Fruit fly (Drosophila melanogaster): ENCODE measurements around the gene CG2930.

CG2930 gene

dm6 chrX:3874949-3875348, 6.2 kb downstream of the CG2930 start:
- TF ChIP-seq CG8159 (tag; optimal IDR thresholded peaks at IDR 0.05) = no peak
- no peak for TF ChIP-seq Ets98B (GFP tag; IDR thresholded peaks at IDR 0.05)
- no peak for TF ChIP-seq CG14655 (GFP tag; optimal IDR thresholded peaks at IDR 0.05)
- no peak for TF ChIP-seq CG10348 (GFP tag; IDR thresholded peaks at IDR 0.05)
- TF ChIP-seq fd96Ca (GFP tag; IDR thresholded peaks at IDR 0.05) = no peak
- TF ChIP-seq CG32121 (GFP tag; IDR thresholded peaks at IDR 0.05) = no peak
- TF ChIP-seq CG34367 (tag; optimal IDR thresholded peaks at IDR 0.05) = no peak
- TF ChIP-seq CG15710 (tag; optimal IDR thresholded peaks at IDR 0.05) = no peak
- TF ChIP-seq Pif1B (GFP tag; optimal IDR thresholded peaks at IDR 0.05) = no peak
- no peak for TF ChIP-seq Pif1A (GFP tag; optimal IDR thresholded peaks at IDR 0.05)

dm6 chrX:3880645-3881316, 12.0 kb downstream of the CG2930 start, which contains the start of gene VhaAC39-1:
TSS of gene VhaAC39-1 (plus strand) at chrX:3880748.
- no peak for TF ChIP-seq CG4496 (GFP tag; IDR thresholded peaks at IDR 0.05)
- TF ChIP-seq CG8159 (tag; optimal IDR thresholded peaks at IDR 0.05) = no peak
- no peak for TF ChIP-seq CG12605 (GFP tag; IDR thresholded peaks at IDR 0.05)
- TF ChIP-seq CG32121 (GFP tag; IDR thresholded peaks at IDR 0.05) = no peak
- no peak for TF ChIP-seq CG17806 (tag; optimal IDR thresholded peaks at IDR 0.05)
- no peak for TF ChIP-seq Ets98B (GFP tag; IDR thresholded peaks at IDR 0.05)
- no peak for TF ChIP-seq gl (tag; optimal IDR thresholded peaks at IDR 0.05)
- TF ChIP-seq CG13204 (GFP tag; optimal IDR thresholded peaks at IDR 0.05) = no peak
- TF ChIP-seq CG14655 (GFP tag; optimal IDR thresholded peaks at IDR 0.05) = no peak
- TF ChIP-seq Pif1B (GFP tag; optimal IDR thresholded peaks at IDR 0.05) = no peak
- no peak for TF ChIP-seq CG10348 (GFP tag; IDR thresholded peaks at IDR 0.05)
- no peak for TF ChIP-seq Snoo (tag; optimal IDR thresholded peaks at IDR 0.05)
- TF ChIP-seq D1 (tag; optimal IDR thresholded peaks at IDR 0.05) = no peak
- TF ChIP-seq CG34367 (tag; optimal IDR thresholded peaks at IDR 0.05) = no peak
- no peak for TF ChIP-seq CG15710 (tag; optimal IDR thresholded peaks at IDR 0.05)
- no peak for TF ChIP-seq CG8301 (tag; optimal IDR thresholded peaks at IDR 0.05)

dm6 chrX:3883904-3884303, 15.1 kb downstream of the CG2930 start, which contains the start of gene CG15239:
TSS of gene CG15239 (plus strand) at chrX:3884168.
- TF ChIP-seq CG10348 (GFP tag; IDR thresholded peaks at IDR 0.05) (no peak), CG4496 (GFP tag; IDR thresholded peaks at IDR 0.05) (0 out of 3 replicates have a peak, but pooled peaks have one; percentile 29)

- TF ChIP-seq Ets98B (GFP tag; IDR thresholded peaks at IDR 0.05) (no peak), Pif1B (GFP tag; optimal IDR thresholded peaks at IDR 0.05) (no peak), CG34367 (tag; optimal IDR thresholded peaks at IDR 0.05) (no peak), rn (GFP tag; IDR thresholded peaks at IDR 0.05) (no peak), fd96Ca (GFP tag; IDR thresholded peaks at IDR 0.05) (no peak), CG17806 (tag; optimal IDR thresholded peaks at IDR 0.05) (no peak), CG14655 (GFP tag; optimal IDR thresholded peaks at IDR 0.05) (no peak), CG32121 (GFP tag; IDR thresholded peaks at IDR 0.05) (no peak), Snoo (tag; optimal IDR thresholded peaks at IDR 0.05) (no peak), CG8159 (tag; optimal IDR thresholded peaks at IDR 0.05) (no peak)
These were observed 18.0 kb downstream of the CG2930 start for dm6 chrX:3886751-3887150.

- no peak for TF ChIP-seq EcR (GFP tag; optimal IDR thresholded peaks at IDR 0.05)
These were observed 18.9 kb downstream of the CG2930 start for dm6 chrX:3887606-3888216.

- TF ChIP-seq CG14655 (GFP tag; optimal IDR thresholded peaks at IDR 0.05) = no peak
- no peak for TF ChIP-seq Snoo (tag; optimal IDR thresholded peaks at IDR 0.05)
- TF ChIP-seq CG13204 (GFP tag; optimal IDR thresholded peaks at IDR 0.05) = no peak
- no peak for TF ChIP-seq CG9948 (tag; optimal IDR thresholded peaks at IDR 0.05)
- no peak for TF ChIP-seq Pif1B (GFP tag; optimal IDR thresholded peaks at IDR 0.05)
- no peak for TF ChIP-seq Pif1A (GFP tag; optimal IDR thresholded peaks at IDR 0.05)
- no peak for TF ChIP-seq rn (GFP tag; IDR thresholded peaks at IDR 0.05)
- no peak for TF ChIP-seq Ets98B (GFP tag; IDR thresholded peaks at IDR 0.05)
- TF ChIP-seq CG8301 (tag; optimal IDR thresholded peaks at IDR 0.05) = no peak
- TF ChIP-seq gl (tag; optimal IDR thresholded peaks at IDR 0.05) = no peak
- no peak for TF ChIP-seq EcR (GFP tag; optimal IDR thresholded peaks at IDR 0.05)
- no peak for TF ChIP-seq CG8159 (tag; optimal IDR thresholded peaks at IDR 0.05)
- TF ChIP-seq CG4496 (GFP tag; IDR thresholded peaks at IDR 0.05) = no peak
- TF ChIP-seq fd96Ca (GFP tag; IDR thresholded peaks at IDR 0.05) = no peak
- TF ChIP-seq CG34367 (tag; optimal IDR thresholded peaks at IDR 0.05) = no peak
- TF ChIP-seq CG12605 (GFP tag; IDR thresholded peaks at IDR 0.05) = no peak
These were observed 33.2 kb downstream of the CG2930 start for dm6 chrX:3901926-3902325.

dm6 chrX:3928520-3928919, 59.7 kb downstream of the CG2930 start:
- TF ChIP-seq EcR (GFP tag; optimal IDR thresholded peaks at IDR 0.05) (no peak), Ets98B (GFP tag; IDR thresholded peaks at IDR 0.05) (no peak), CG12605 (GFP tag; IDR thresholded peaks at IDR 0.05) (no peak), CG17806 (tag; optimal IDR thresholded peaks at IDR 0.05) (no peak), Snoo (tag; optimal IDR thresholded peaks at IDR 0.05) (no peak), CG32121 (GFP tag; IDR thresholded peaks at IDR 0.05) (no peak), CG15710 (tag; optimal IDR thresholded peaks at IDR 0.05) (peak; percentile 5), CG14655 (GFP tag; optimal IDR thresholded peaks at IDR 0.05) (no peak), Pif1B (GFP tag; optimal IDR thresholded peaks at IDR 0.05) (no peak), rn (GFP tag; IDR thresholded peaks at IDR 0.05) (no peak), gl (tag; optimal IDR thresholded peaks at IDR 0.05) (no peak), CG8159 (tag; optimal IDR thresholded peaks at IDR 0.05) (peak; percentile 21), fd96Ca (GFP tag; IDR thresholded peaks at IDR 0.05) (no peak), D1 (tag; optimal IDR thresholded peaks at IDR 0.05) (no peak), CG34367 (tag; optimal IDR thresholded peaks at IDR 0.05) (no peak), CG4496 (GFP tag; IDR thresholded peaks at IDR 0.05) (peak; percentile 33; the same call in 1 of the 3 replicates), CG9948 (tag; optimal IDR thresholded peaks at IDR 0.05) (no peak), CG8301 (tag; optimal IDR thresholded peaks at IDR 0.05) (no peak), CG13204 (GFP tag; optimal IDR thresholded peaks at IDR 0.05) (no peak), CG10348 (GFP tag; IDR thresholded peaks at IDR 0.05) (no peak), Pif1A (GFP tag; optimal IDR thresholded peaks at IDR 0.05) (no peak)

All from whole organism, pupa.